Fruit fly (Drosophila melanogaster) whole organism: ENCODE results near the gene CG10154.

Experiments used
- pan ChIP-seq: fragments of >200 bp; optimal IDR thresholded peaks from 2 replicates; lab custom pipeline; 2017
- psq ChIP-seq: fragments of >200 bp; optimal IDR thresholded peaks from 2 replicates; lab custom pipeline; 2017
- usp ChIP-seq: fragments of >200 bp; optimal IDR thresholded peaks from 2 replicates; lab custom pipeline; 2017; ENCODE audit warnings: missing biosample characterization, missing genetic modification characterization, mixed read lengths

- TF ChIP-seq pan (lab: Kevin White, UChicago) (no peak), psq (lab: Kevin White, UChicago) (no peak), usp (GFP tag; lab: Kevin White, UChicago) (no peak)
Observed at dm6 chr3L:13450177-13450793, 13.3 kb upstream of the CG10154 start, which contains the start of the genes JMJD7 and CG10738.
